Worm (Caenorhabditis elegans) whole organism, young adult: Measurements from ENCODE around the gene fut-4.

Experiments
- F57A8.1 ChIP-seq: fragments of 200-800 bp; sonication (Bioruptor generic); optimal IDR thresholded peaks from 2 replicates; lab custom pipeline; 2018; ENCODE audit warnings: mild to moderate bottlenecking, missing genetic modification characterization, moderate library complexity, missing compliant biosample characterization
- Y53G8AR.9 ChIP-seq: fragments of 200-800 bp; sonication (Bioruptor generic); conservative IDR thresholded peaks from 2 replicates; pipeline ENCODE4 v1.3.6; 2022; ENCODE audit warnings: missing genetic modification reagents, missing genetic modification characterization, missing compliant biosample characterization
- Y95B8A.8 ChIP-seq: fragments of 200-800 bp; sonication (Bioruptor generic); IDR thresholded peaks from 2 replicates; pipeline ENCODE4 v1.3.6; 2022; ENCODE audit warnings: missing genetic modification reagents, missing genetic modification characterization, missing compliant biosample characterization
- attf-5 ChIP-seq: fragments of 200-800 bp; sonication (Bioruptor generic); optimal IDR thresholded peaks from 2 replicates; lab custom pipeline; 2018; ENCODE audit warnings: mild to moderate bottlenecking, missing genetic modification characterization, missing compliant biosample characterization
- dpl-1 ChIP-seq: fragments of 150-350 bp; optimal IDR thresholded peaks from 2 replicates; lab custom pipeline; 2014; ENCODE audit warnings: missing biosample characterization, missing genetic modification reagents, missing genetic modification characterization
- efl-1 ChIP-seq: fragments of 150-350 bp; optimal IDR thresholded peaks from 2 replicates; lab custom pipeline; 2014; ENCODE audit warnings: missing biosample characterization, missing genetic modification reagents, missing genetic modification characterization
- gei-17 ChIP-seq: fragments of 200-800 bp; sonication (Bioruptor generic); optimal IDR thresholded peaks from 2 replicates; lab custom pipeline; 2018; ENCODE audit warnings: mild to moderate bottlenecking, missing genetic modification characterization, missing compliant biosample characterization
- hlh-12 ChIP-seq: sonication (generic microtip); optimal IDR thresholded peaks from 2 replicates; lab custom pipeline; 2016; ENCODE audit warnings: missing genetic modification characterization, missing compliant biosample characterization
- lin-26 ChIP-seq: fragments of 200-800 bp; sonication (Bioruptor generic); IDR thresholded peaks from 2 replicates; pipeline ENCODE4 v1.3.6; 2022; ENCODE audit warnings: missing genetic modification reagents, missing genetic modification characterization, missing compliant biosample characterization
- lin-35 ChIP-seq, 3 experiments: fragments of 150-350 bp in 2 of 3; sonication (generic microtip) in 1 of 3; optimal IDR thresholded peaks; 2 replicates each; lab custom pipeline; 2014 to 2018; ENCODE audit warnings: missing biosample characterization in 3 of 3, missing genetic modification characterization in 3 of 3, missing genetic modification reagents in 3 of 3
- lsy-27 ChIP-seq: sonication (generic microtip); optimal IDR thresholded peaks from 2 replicates; lab custom pipeline; 2017; ENCODE audit warnings: missing genetic modification characterization, mild to moderate bottlenecking, missing compliant biosample characterization, antibody characterized with exemption, missing genotype, borderline replicate concordance; ENCODE audit not compliant: insufficient read depth
- madf-8 ChIP-seq: fragments of 200-800 bp; sonication (Bioruptor generic); conservative IDR thresholded peaks from 2 replicates; pipeline ENCODE4 v1.3.6; 2022; ENCODE audit warnings: missing genetic modification reagents, missing genetic modification characterization, missing compliant biosample characterization
- nfya-1 ChIP-seq: sonication (generic microtip); optimal IDR thresholded peaks from 2 replicates; lab custom pipeline; 2017; ENCODE audit warnings: antibody characterized with exemption, missing compliant biosample characterization, missing genetic modification characterization, borderline replicate concordance; ENCODE audit not compliant: insufficient read depth
- repo-1 ChIP-seq: sonication (generic microtip); optimal IDR thresholded peaks from 2 replicates; lab custom pipeline; 2017; ENCODE audit warnings: mild to moderate bottlenecking, missing genetic modification characterization, missing compliant biosample characterization
- rpc-1 ChIP-seq, 2 experiments: fragments of 150-350 bp in 1 of 2; sonication (generic microtip) in 1 of 2; optimal IDR thresholded peaks; 2 replicates each; lab custom pipeline; 2014 to 2018; ENCODE audit warnings: missing biosample characterization in 1 of 2, missing genetic modification characterization in 1 of 2, missing genetic modification reagents in 1 of 2, missing genotype in 1 of 2
- sea-2 ChIP-seq: fragments of 200-800 bp; sonication (Bioruptor generic); IDR thresholded peaks from 2 replicates; pipeline ENCODE4 v1.3.6; 2022; ENCODE audit warnings: missing genetic modification characterization, missing compliant biosample characterization
- tbp1 ChIP-seq: fragments of 200-800 bp; sonication (Bioruptor generic); optimal IDR thresholded peaks from 2 replicates; lab custom pipeline; 2018; ENCODE audit warnings: mild to moderate bottlenecking, missing genetic modification characterization, missing compliant biosample characterization
- ztf-28 ChIP-seq: fragments of 200-800 bp; sonication (Bioruptor generic); IDR thresholded peaks from 2 replicates; pipeline ENCODE4 v1.3.6; 2022; ENCODE audit warnings: missing genetic modification reagents, missing genetic modification characterization, missing compliant biosample characterization

fut-4 gene

ce11 chrII:2774904-2775303 lies 47.4 kb downstream of the fut-4 start, which contains the start of gene fbxb-111 (continued):
- TF ChIP-seq madf-8 (GFP tag; lab: Robert Waterston, UW) (no peak), hlh-12 (no peak), lin-26 (GFP tag; lab: Robert Waterston, UW) (no peak)
- TF ChIP-seq, all 124 proteins: peak for 0

ce11 chrII:2773534-2773933 lies 48.8 kb downstream of the fut-4 start, which contains the start of gene sdz-9:
Gene sdz-9, minus strand, starts transcription at chrII:2773634.
- no peak for TF ChIP-seq dpl-1 (GFP tag; lab: Kevin White, UChicago)

ce11 chrII:2772166-2772565 lies 50.2 kb downstream of the fut-4 start, which contains the start of gene sdz-10:
Gene sdz-10, minus strand, starts transcription at chrII:2772266.
- TF ChIP-seq repo-1 (no peak), efl-1 (GFP tag; lab: Kevin White, UChicago) (no peak), attf-5 (GFP tag; lab: Kevin White, UChicago) (no peak), F57A8.1 (GFP tag; lab: Kevin White, UChicago) (no peak), gei-17 (GFP tag; lab: Kevin White, UChicago) (no peak), tbp1 (GFP tag; lab: Kevin White, UChicago) (no peak), lsy-27 (tag; lab: Kevin White, UChicago) (no peak), nfya-1 (tag; lab: Kevin White, UChicago) (no peak), dpl-1 (GFP tag; lab: Kevin White, UChicago) (no peak), sea-2 (GFP tag; lab: Robert Waterston, UW) (no peak), rpc-1 (optimal IDR thresholded peaks at IDR 0.05; lab: Kevin White, UChicago) (no peak), rpc-1 (tag; optimal IDR thresholded peaks at IDR 0.05; lab: Kevin White, UChicago) (no peak)
- TF ChIP-seq, all 124 proteins: peak for 0

- no peak for TF ChIP-seq Y53G8AR.9 (GFP tag; lab: Robert Waterston, UW)
- no peak for TF ChIP-seq Y95B8A.8 (GFP tag; lab: Robert Waterston, UW)
- TF ChIP-seq ztf-28 (GFP tag; lab: Robert Waterston, UW) = no peak
- no peak for TF ChIP-seq lin-35 (GFP tag; optimal IDR thresholded peaks at IDR 0.05; lab: Kevin White, UChicago)
These were observed 51.5 kb downstream of the fut-4 start, which contains the start of gene fbxb-105 for ce11 chrII:2770788-2771187. Gene fbxb-105, minus strand, starts transcription at chrII:2770888.
